Worm (Caenorhabditis elegans) whole organism, early embryonic: ENCODE measurements around the gene T20G5.8.

ENCODE experiments used
- aly-1 ChIP-seq: sonication (generic microtip); optimal IDR thresholded peaks from 2 replicates; lab custom pipeline; 2016; ENCODE audit warnings: missing genetic modification characterization, missing compliant biosample characterization
- ama-1 ChIP-seq: fragments of 150-350 bp; optimal IDR thresholded peaks from 2 replicates; lab custom pipeline; 2014
- ceh-13 ChIP-seq: fragments of 200-800 bp; sonication (Bioruptor generic); optimal IDR thresholded peaks from 2 replicates; lab custom pipeline; 2018; ENCODE audit warnings: mild to moderate bottlenecking, missing genetic modification characterization, missing compliant biosample characterization
- hmbx-1 ChIP-seq: sonication (generic microtip); optimal IDR thresholded peaks from 2 replicates; lab custom pipeline; 2016; ENCODE audit warnings: mild to moderate bottlenecking, missing genetic modification characterization, missing compliant biosample characterization
- scrt-1 ChIP-seq: fragments of 200-800 bp; sonication (Bioruptor generic); IDR thresholded peaks from 2 replicates; pipeline ENCODE4 v1.3.6; 2022; ENCODE audit warnings: missing genetic modification characterization, missing compliant biosample characterization
- tra-4 ChIP-seq: sonication (generic microtip); optimal IDR thresholded peaks from 2 replicates; lab custom pipeline; 2017; ENCODE audit warnings: missing genetic modification characterization, missing compliant biosample characterization

- TF ChIP-seq scrt-1 (GFP tag; lab: Robert Waterston, UW) (no peak), ceh-13 (GFP tag; lab: Kevin White, UChicago) (no peak), ama-1 (lab: Kevin White, UChicago) (no peak), aly-1 (tag; lab: Kevin White, UChicago) (no peak), hmbx-1 (tag; lab: Kevin White, UChicago) (no peak), tra-4 (tag; lab: Kevin White, UChicago) (no peak)
Measured at ce11 chrIII:10196796-10197195, 2.4 kb upstream of the T20G5.8 start.
